Comparison of ENCODE assay signal across 4 fruit fly cellular contexts in the genomic region with DNA sequence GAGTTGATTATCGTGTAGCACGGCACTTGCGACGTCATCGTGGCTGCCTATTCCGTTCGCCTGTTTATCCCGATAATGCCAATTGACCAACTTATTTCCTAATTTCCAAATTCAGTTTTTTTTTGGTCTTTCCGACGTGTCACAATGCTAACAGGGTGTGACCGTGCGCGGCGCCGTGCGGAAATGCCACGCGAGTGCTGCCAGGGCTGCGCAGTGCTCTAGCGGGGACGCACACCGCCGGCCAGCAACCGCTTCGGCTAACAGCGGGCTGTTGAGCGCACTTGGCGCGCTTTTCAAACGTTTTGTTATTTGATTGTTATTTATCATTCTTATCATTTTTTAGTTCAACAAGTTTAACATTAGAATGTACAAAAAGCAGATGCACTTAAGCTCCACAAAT.
TF ChIP-seq lines count a peak whose summit lies in the region.

betaCOP (minus strand) TSS at position 187 of the 400 bp plus-strand sequence.

- peak; percentile 39 to 58 for TF ChIP-seq CTCF in S2 (optimal IDR thresholded peaks at IDR 0.05; lab: Kevin White, UChicago)
- TF ChIP-seq CTCF in whole organism, embryonic (GFP tag; optimal IDR thresholded peaks at IDR 0.05; lab: Kevin White, UChicago): no peak

TF ChIP-seq in whole organism, adult, 20 proteins besides CTCF, POLR2A, EP300 and RAD21:
- TF ChIP-seq tj (GFP tag; optimal IDR thresholded peaks at IDR 0.05; lab: Kevin White, UChicago): no peak
- TF ChIP-seq bab1 (GFP tag; optimal IDR thresholded peaks at IDR 0.05; lab: Kevin White, UChicago): peak; percentile 54
- peak; percentile 28 for TF ChIP-seq Mnt (GFP tag; optimal IDR thresholded peaks at IDR 0.05; lab: Kevin White, UChicago)

TF ChIP-seq in whole organism, embryonic, 481 proteins besides CTCF, POLR2A, EP300 and RAD21 (continues in another document):
- no peak for TF ChIP-seq Kr (GFP tag; optimal IDR thresholded peaks at IDR 0.05; lab: Kevin White, UChicago)
- peak; percentile 60 for TF ChIP-seq pita (GFP tag; optimal IDR thresholded peaks at IDR 0.05; lab: Kevin White, UChicago)
- no peak for TF ChIP-seq D (optimal IDR thresholded peaks at IDR 0.05; lab: Kevin White, UChicago)
- no peak for TF ChIP-seq D (GFP tag; optimal IDR thresholded peaks at IDR 0.05; lab: Kevin White, UChicago)
- peak; percentile 92 for TF ChIP-seq CG7928 (GFP tag; optimal IDR thresholded peaks at IDR 0.05; lab: Kevin White, UChicago)
- TF ChIP-seq MESR4 (GFP tag; optimal IDR thresholded peaks at IDR 0.05; lab: Kevin White, UChicago): peak; percentile 81
- TF ChIP-seq ftz-f1 (GFP tag; optimal IDR thresholded peaks at IDR 0.05; lab: Kevin White, UChicago): peak; percentile 26
- TF ChIP-seq bigmax (GFP tag; optimal IDR thresholded peaks at IDR 0.05; lab: Kevin White, UChicago): no peak
- TF ChIP-seq CG10543 (GFP tag; optimal IDR thresholded peaks at IDR 0.05; lab: Kevin White, UChicago): no peak
- TF ChIP-seq CG3847 (GFP tag; IDR thresholded peaks at IDR 0.05; lab: Robert Waterston, UW): peak; percentile 45
- peak; percentile 72 for TF ChIP-seq YL-1 (GFP tag; optimal IDR thresholded peaks at IDR 0.05; lab: Kevin White, UChicago)
- peak; percentile 47 for TF ChIP-seq HLHmδ (GFP tag; optimal IDR thresholded peaks at IDR 0.05; lab: Kevin White, UChicago)
- TF ChIP-seq CG13775 (GFP tag; optimal IDR thresholded peaks at IDR 0.05; lab: Kevin White, UChicago): no peak
- TF ChIP-seq MBD-R2 (GFP tag; IDR thresholded peaks at IDR 0.05; lab: Robert Waterston, UW): peak; percentile 68
- TF ChIP-seq CG33213 (GFP tag; optimal IDR thresholded peaks at IDR 0.05; lab: Kevin White, UChicago): peak; percentile 55
- 0 out of 2 replicates have a peak, but pooled peaks have one; percentile 16 for TF ChIP-seq unc-4 (GFP tag; IDR thresholded peaks at IDR 0.05; lab: Robert Waterston, UW; ENCODE audit: partially characterized antibody)
- peak; percentile 36 for TF ChIP-seq HmgZ (tag; optimal IDR thresholded peaks at IDR 0.05; lab: Kevin White, UChicago)
- TF ChIP-seq Elba2 (GFP tag; optimal IDR thresholded peaks at IDR 0.05; lab: Kevin White, UChicago): peak; percentile 88
- TF ChIP-seq CG13624 (GFP tag; optimal IDR thresholded peaks at IDR 0.05; lab: Kevin White, UChicago): peak; percentile 5
- no peak for TF ChIP-seq lab (GFP tag; optimal IDR thresholded peaks at IDR 0.05; lab: Kevin White, UChicago)
- TF ChIP-seq Atf3 (GFP tag; optimal IDR thresholded peaks at IDR 0.05; lab: Kevin White, UChicago): no peak
- TF ChIP-seq Camta (GFP tag; optimal IDR thresholded peaks at IDR 0.05; lab: Kevin White, UChicago): no peak
- peak; percentile 48; the same call in 1 of the 2 replicates for TF ChIP-seq Rfx (GFP tag; IDR thresholded peaks at IDR 0.05; lab: Robert Waterston, UW)
- peak; percentile 49 for TF ChIP-seq CG4617 (GFP tag; optimal IDR thresholded peaks at IDR 0.05; lab: Kevin White, UChicago; ENCODE audit: borderline replicate concordance)
- 0 out of 3 replicates have a peak, but pooled peaks have one; percentile 15 for TF ChIP-seq knrl (GFP tag; IDR thresholded peaks at IDR 0.05; lab: Robert Waterston, UW; ENCODE audit: partially characterized antibody)
- peak; percentile 54; the same call in 1 of the 3 replicates for TF ChIP-seq CG11456 (GFP tag; IDR thresholded peaks at IDR 0.05; lab: Robert Waterston, UW)
- TF ChIP-seq HmgD (GFP tag; optimal IDR thresholded peaks at IDR 0.05; lab: Kevin White, UChicago): peak; percentile 58
- TF ChIP-seq amos (GFP tag; IDR thresholded peaks at IDR 0.05; lab: Robert Waterston, UW; ENCODE audit: partially characterized antibody): peak; percentile 44; the same call in 1 of the 2 replicates
- TF ChIP-seq CG12659 (GFP tag; optimal IDR thresholded peaks at IDR 0.05; lab: Kevin White, UChicago): peak; percentile 13
- TF ChIP-seq D19A (tag; optimal IDR thresholded peaks at IDR 0.05; lab: Kevin White, UChicago): no peak
- peak; percentile 86 for TF ChIP-seq Sin3A (optimal IDR thresholded peaks at IDR 0.05; lab: Kevin White, UChicago)
- TF ChIP-seq Lhr (GFP tag; optimal IDR thresholded peaks at IDR 0.05; lab: Kevin White, UChicago): peak; percentile 69
- no peak for TF ChIP-seq prd (optimal IDR thresholded peaks at IDR 0.05; lab: Kevin White, UChicago)
- 0 out of 3 replicates have a peak, but pooled peaks have one; percentile 11 for TF ChIP-seq prd (GFP tag; IDR thresholded peaks at IDR 0.05; lab: Robert Waterston, UW)
- TF ChIP-seq Doc2 (GFP tag; IDR thresholded peaks at IDR 0.05; lab: Robert Waterston, UW): no peak
- TF ChIP-seq CG8281 (tag; optimal IDR thresholded peaks at IDR 0.05; lab: Kevin White, UChicago): no peak
- peak; percentile 40; the same call in 1 of the 2 replicates for TF ChIP-seq Bgb (GFP tag; IDR thresholded peaks at IDR 0.05; lab: Robert Waterston, UW; ENCODE audit: partially characterized antibody)
- peak; percentile 99 for TF ChIP-seq E2f2 (GFP tag; IDR thresholded peaks at IDR 0.05; lab: Robert Waterston, UW)

TF ChIP-seq in whole organism, wandering third instar larva, 38 proteins besides CTCF, POLR2A, EP300 and RAD21:
- TF ChIP-seq Rel (GFP tag; optimal IDR thresholded peaks at IDR 0.05; lab: Kevin White, UChicago): no peak
- TF ChIP-seq Rel (tag; optimal IDR thresholded peaks at IDR 0.05; lab: Kevin White, UChicago): peak; percentile 31
- TF ChIP-seq foxo (GFP tag; optimal IDR thresholded peaks at IDR 0.05; lab: Kevin White, UChicago): no peak
- TF ChIP-seq h (GFP tag; optimal IDR thresholded peaks at IDR 0.05; lab: Kevin White, UChicago): no peak
- no peak for TF ChIP-seq psq (GFP tag; optimal IDR thresholded peaks at IDR 0.05; lab: Kevin White, UChicago)
- TF ChIP-seq usp (GFP tag; optimal IDR thresholded peaks at IDR 0.05; lab: Kevin White, UChicago): no peak
- no peak for TF ChIP-seq Hr78 (GFP tag; optimal IDR thresholded peaks at IDR 0.05; lab: Kevin White, UChicago)
- no peak for TF ChIP-seq sv (GFP tag; optimal IDR thresholded peaks at IDR 0.05; lab: Kevin White, UChicago)
TF ChIP-seq in whole organism, wandering third instar larva: peak in this region for 1.
